Fruit fly (Drosophila melanogaster) whole organism, prepupa: Measurements from ENCODE around the gene CG12121.
A peak's percentile ranks its signal among the peaks of the same experiment; 100 is the strongest.

Experiments
- Blimp-1 ChIP-seq: fragments of 200-800 bp; sonication (Bioruptor generic); optimal IDR thresholded peaks from 3 replicates; lab custom pipeline; 2017; ENCODE audit warnings: missing biosample characterization, missing genetic modification characterization, mild to moderate bottlenecking, moderate library complexity, missing genetic modification reagents
- CG10631 ChIP-seq: fragments of 200-800 bp; sonication (Bioruptor generic); optimal IDR thresholded peaks from 2 replicates; lab custom pipeline; 2016; ENCODE audit warnings: missing biosample characterization, missing genetic modification characterization
- CG10669 ChIP-seq: fragments of 200-800 bp; sonication (Bioruptor generic); optimal IDR thresholded peaks from 3 replicates; lab custom pipeline; 2018; ENCODE audit warnings: missing biosample characterization, mild to moderate bottlenecking, missing genetic modification characterization, moderate library complexity
- CG11294 ChIP-seq: fragments of 200-800 bp; sonication (Bioruptor generic); IDR thresholded peaks from 2 replicates; pipeline ENCODE4 v1.3.6; 2022; ENCODE audit warnings: missing biosample characterization, missing genetic modification characterization
- CG11762 ChIP-seq: fragments of 200-800 bp; sonication (Bioruptor generic); optimal IDR thresholded peaks from 3 replicates; lab custom pipeline; 2016; ENCODE audit warnings: missing biosample characterization, missing genetic modification characterization; ENCODE audit not compliant: insufficient read depth
- CG11902 ChIP-seq: fragments of 200-800 bp; sonication (Bioruptor generic); optimal IDR thresholded peaks from 3 replicates; lab custom pipeline; 2016; ENCODE audit warnings: missing biosample characterization, missing genetic modification characterization
- CG15336 ChIP-seq: fragments of 200-800 bp; sonication (Bioruptor generic); IDR thresholded peaks from 2 replicates; pipeline ENCODE4 v1.3.6; 2022; ENCODE audit warnings: missing biosample characterization, missing genetic modification characterization
- CG1621 ChIP-seq: fragments of 200-800 bp; sonication (Bioruptor generic); optimal IDR thresholded peaks from 3 replicates; lab custom pipeline; 2018; ENCODE audit warnings: missing biosample characterization, mild to moderate bottlenecking, missing genetic modification characterization
- CG16779 ChIP-seq: fragments of 200-800 bp; sonication (Bioruptor generic); optimal IDR thresholded peaks from 3 replicates; lab custom pipeline; 2017; ENCODE audit warnings: missing biosample characterization, mild to moderate bottlenecking, missing genetic modification characterization
- CG3032 ChIP-seq: fragments of 200-800 bp; optimal IDR thresholded peaks from 2 replicates; lab custom pipeline; 2019; ENCODE audit warnings: missing biosample characterization, mild to moderate bottlenecking, missing genetic modification characterization, moderate library complexity
- CG31627 ChIP-seq: fragments of 200-800 bp; sonication (Bioruptor generic); optimal IDR thresholded peaks from 3 replicates; lab custom pipeline; 2016; ENCODE audit warnings: missing biosample characterization, missing genetic modification characterization
- CG32006 ChIP-seq: fragments of 200-800 bp; sonication (Bioruptor generic); optimal IDR thresholded peaks from 3 replicates; lab custom pipeline; 2017; ENCODE audit warnings: missing biosample characterization, mild to moderate bottlenecking, missing genetic modification characterization
- CG3919 ChIP-seq: fragments of 200-800 bp; sonication (Bioruptor generic); optimal IDR thresholded peaks from 3 replicates; lab custom pipeline; 2016; ENCODE audit warnings: missing biosample characterization, missing genetic modification characterization
- CG4318 ChIP-seq: fragments of 200-800 bp; sonication (Bioruptor generic); optimal IDR thresholded peaks from 3 replicates; lab custom pipeline; 2017; ENCODE audit warnings: missing biosample characterization, mild to moderate bottlenecking, missing genetic modification characterization
- CG6163 ChIP-seq: fragments of 200-800 bp; sonication (Bioruptor generic); IDR thresholded peaks from 3 replicates; pipeline ENCODE4 v1.3.6; 2022; ENCODE audit warnings: missing biosample characterization, missing genetic modification characterization
- CG6792 ChIP-seq: fragments of 200-800 bp; sonication (Bioruptor generic); optimal IDR thresholded peaks from 3 replicates; lab custom pipeline; 2016; ENCODE audit warnings: missing biosample characterization, missing genetic modification characterization
- CG6808 ChIP-seq: fragments of 200-800 bp; sonication (Bioruptor generic); optimal IDR thresholded peaks from 3 replicates; lab custom pipeline; 2017; ENCODE audit warnings: missing biosample characterization, missing genetic modification characterization, mild to moderate bottlenecking, moderate library complexity, missing genetic modification reagents
- CG6854 ChIP-seq: fragments of 200-800 bp; sonication (Bioruptor generic); optimal IDR thresholded peaks from 2 replicates; lab custom pipeline; 2017; ENCODE audit warnings: missing biosample characterization, mild to moderate bottlenecking, missing genetic modification characterization
- CG7368 ChIP-seq: fragments of 200-800 bp; sonication (Bioruptor generic); optimal IDR thresholded peaks from 3 replicates; lab custom pipeline; 2016; ENCODE audit warnings: missing biosample characterization, missing genetic modification characterization
- CG8119 ChIP-seq: fragments of 200-800 bp; sonication (Bioruptor generic); IDR thresholded peaks from 3 replicates; pipeline ENCODE4 v1.3.6; 2022; ENCODE audit warnings: missing biosample characterization, missing genetic modification characterization
- CG8319 ChIP-seq: fragments of 200-800 bp; sonication (Bioruptor generic); optimal IDR thresholded peaks from 3 replicates; lab custom pipeline; 2016; ENCODE audit warnings: missing biosample characterization, missing genetic modification characterization
- CG8632 ChIP-seq: fragments of 200-800 bp; sonication (Bioruptor generic); optimal IDR thresholded peaks from 3 replicates; lab custom pipeline; 2016; ENCODE audit warnings: missing biosample characterization, missing genetic modification characterization
- CG9139 ChIP-seq: fragments of 200-800 bp; sonication (Bioruptor generic); optimal IDR thresholded peaks from 3 replicates; lab custom pipeline; 2017; ENCODE audit warnings: missing biosample characterization, mild to moderate bottlenecking, missing genetic modification characterization
- Eip75B ChIP-seq: fragments of 200-800 bp; sonication (Bioruptor generic); optimal IDR thresholded peaks from 3 replicates; lab custom pipeline; 2016; ENCODE audit warnings: missing biosample characterization, missing genetic modification characterization
- Eip93F ChIP-seq: fragments of 200-800 bp; sonication (Bioruptor generic); optimal IDR thresholded peaks from 2 replicates; lab custom pipeline; 2016; ENCODE audit warnings: missing biosample characterization, mild to moderate bottlenecking, missing genetic modification characterization
- Ets21C ChIP-seq: fragments of 200-800 bp; sonication (Bioruptor generic); optimal IDR thresholded peaks from 3 replicates; lab custom pipeline; 2016; ENCODE audit warnings: missing biosample characterization, missing genetic modification characterization
- Ets96B ChIP-seq: fragments of 200-800 bp; optimal IDR thresholded peaks from 2 replicates; lab custom pipeline; 2019; ENCODE audit warnings: missing biosample characterization, mild to moderate bottlenecking, missing genetic modification characterization, moderate library complexity
- Gug ChIP-seq: fragments of 200-800 bp; sonication (Bioruptor generic); IDR thresholded peaks from 2 replicates; pipeline ENCODE4 v1.3.6; 2022; ENCODE audit warnings: missing biosample characterization, missing genetic modification characterization
- Hr38 ChIP-seq: sonication (Bioruptor generic); optimal IDR thresholded peaks from 2 replicates; lab custom pipeline; 2016; ENCODE audit warnings: missing biosample characterization, missing genetic modification characterization
- Hr39 ChIP-seq: fragments of 200-800 bp; sonication (Bioruptor generic); optimal IDR thresholded peaks from 2 replicates; lab custom pipeline; 2016; ENCODE audit warnings: missing biosample characterization, missing genetic modification characterization
- Lpt ChIP-seq: fragments of 200-800 bp; sonication (Bioruptor generic); optimal IDR thresholded peaks from 3 replicates; lab custom pipeline; 2016; ENCODE audit warnings: missing biosample characterization, missing genetic modification characterization
- Met ChIP-seq: fragments of 200-800 bp; sonication (Bioruptor generic); optimal IDR thresholded peaks from 3 replicates; lab custom pipeline; 2016; ENCODE audit warnings: missing biosample characterization, missing genetic modification characterization
- OdsH ChIP-seq: fragments of 200-800 bp; sonication (Bioruptor generic); optimal IDR thresholded peaks from 3 replicates; lab custom pipeline; 2016; ENCODE audit warnings: missing biosample characterization, missing genetic modification characterization
- Smox ChIP-seq: fragments of 200-800 bp; sonication (Bioruptor generic); optimal IDR thresholded peaks from 3 replicates; lab custom pipeline; 2016; ENCODE audit warnings: missing biosample characterization, missing genetic modification characterization
- Sox14 ChIP-seq: fragments of 200-800 bp; sonication (Bioruptor generic); optimal IDR thresholded peaks from 3 replicates; lab custom pipeline; 2016; ENCODE audit warnings: missing biosample characterization, missing genetic modification characterization
- Sox15 ChIP-seq: fragments of 200-800 bp; sonication (Bioruptor generic); optimal IDR thresholded peaks from 3 replicates; lab custom pipeline; 2016; ENCODE audit warnings: missing biosample characterization, missing genetic modification characterization
- achi ChIP-seq: fragments of 200-800 bp; sonication (Bioruptor generic); optimal IDR thresholded peaks from 3 replicates; lab custom pipeline; 2016; ENCODE audit warnings: missing biosample characterization, missing genetic modification characterization
- cyc ChIP-seq: fragments of 200-800 bp; sonication (Bioruptor generic); optimal IDR thresholded peaks from 3 replicates; lab custom pipeline; 2016; ENCODE audit warnings: missing biosample characterization, missing genetic modification characterization
- eg ChIP-seq: fragments of 200-800 bp; sonication (Bioruptor generic); IDR thresholded peaks from 3 replicates; pipeline ENCODE4 v1.3.6; 2022; ENCODE audit warnings: missing biosample characterization, missing genetic modification characterization
- esn ChIP-seq: fragments of 200-800 bp; sonication (Bioruptor generic); optimal IDR thresholded peaks from 2 replicates; lab custom pipeline; 2016; ENCODE audit warnings: missing biosample characterization, mild to moderate bottlenecking, missing genetic modification characterization, moderate library complexity
- fd59A ChIP-seq: fragments of 200-800 bp; sonication (Bioruptor generic); optimal IDR thresholded peaks from 2 replicates; lab custom pipeline; 2017; ENCODE audit warnings: missing biosample characterization, mild to moderate bottlenecking, missing genetic modification characterization, missing genetic modification reagents
- fd85E ChIP-seq: fragments of 200-800 bp; sonication (Bioruptor generic); optimal IDR thresholded peaks from 3 replicates; lab custom pipeline; 2016; ENCODE audit warnings: missing biosample characterization, missing genetic modification characterization
- net ChIP-seq: fragments of 200-800 bp; sonication (Bioruptor generic); optimal IDR thresholded peaks from 3 replicates; lab custom pipeline; 2016; ENCODE audit warnings: missing biosample characterization, missing genetic modification characterization
- salr ChIP-seq, 2 experiments: fragments of 200-800 bp; sonication (Bioruptor generic); optimal IDR thresholded peaks; 3 replicates each; lab custom pipeline; 2016 to 2018; ENCODE audit warnings: missing biosample characterization in 2 of 2, missing genetic modification characterization in 2 of 2, mild to moderate bottlenecking in 1 of 2
- spab ChIP-seq: fragments of 200-800 bp; sonication (Bioruptor generic); optimal IDR thresholded peaks from 2 replicates; lab custom pipeline; 2017; ENCODE audit warnings: missing biosample characterization, mild to moderate bottlenecking, missing genetic modification characterization, missing genetic modification reagents
- svp ChIP-seq: fragments of 200-800 bp; sonication (Bioruptor generic); peaks from one replicate; lab custom pipeline; 2016; ENCODE audit warnings: missing biosample characterization, missing genetic modification characterization
- topi ChIP-seq: fragments of 200-800 bp; sonication (Bioruptor generic); optimal IDR thresholded peaks from 3 replicates; lab custom pipeline; 2016; ENCODE audit warnings: missing biosample characterization, missing genetic modification characterization

The CG12121 gene

dm6 chrX:9251212-9251877 lies 19.2 kb upstream of the CG12121 start (continued):
- TF ChIP-seq Sox15 (peak; percentile 52), spab (GFP tag; lab: Kevin White, UChicago) (peak; percentile 31), eg (GFP tag; lab: Robert Waterston, UW) (peak; percentile 67), CG8319 (GFP tag; lab: Kevin White, UChicago) (peak; percentile 20), CG1621 (peak; percentile 56), CG15336 (GFP tag; lab: Robert Waterston, UW) (peak; percentile 52), topi (GFP tag; lab: Kevin White, UChicago) (peak; percentile 72), Hr39 (peak; percentile 74), OdsH (GFP tag; lab: Kevin White, UChicago) (peak; percentile 63), CG3032 (tag; lab: Kevin White, UChicago) (peak; percentile 60), Blimp-1 (GFP tag; lab: Kevin White, UChicago) (peak; percentile 10), CG10669 (GFP tag; lab: Kevin White, UChicago) (peak; percentile 68), CG9139 (GFP tag; lab: Kevin White, UChicago) (no peak), CG31627 (GFP tag; lab: Kevin White, UChicago) (peak; percentile 67), Eip93F (GFP tag; lab: Kevin White, UChicago) (no peak)

dm6 chrX:9250161-9250831 lies 18.1 kb upstream of the CG12121 start, which contains the start of gene CG17754:
TSS of gene CG17754 (plus strand) at chrX:9250420.
- TF ChIP-seq CG11762 (GFP tag; lab: Kevin White, UChicago), result no peak
- no peak for TF ChIP-seq Sox15
- no peak for TF ChIP-seq CG4318 (GFP tag; lab: Kevin White, UChicago)
- TF ChIP-seq CG7368 (GFP tag; lab: Kevin White, UChicago), result no peak
- TF ChIP-seq CG3919 (GFP tag; lab: Kevin White, UChicago), result peak; percentile 56
- peak; percentile 14 for TF ChIP-seq net (GFP tag; lab: Kevin White, UChicago)
- TF ChIP-seq achi (GFP tag; lab: Kevin White, UChicago), result peak; percentile 6
- no peak for TF ChIP-seq CG1621
- TF ChIP-seq Eip75B (GFP tag; lab: Kevin White, UChicago), result no peak
- TF ChIP-seq spab (GFP tag; lab: Kevin White, UChicago), result no peak
- no peak for TF ChIP-seq fd85E
- peak; percentile 54 for TF ChIP-seq Sox14 (GFP tag; lab: Kevin White, UChicago)
- no peak for TF ChIP-seq Blimp-1 (GFP tag; lab: Kevin White, UChicago)
- TF ChIP-seq esn (GFP tag; lab: Kevin White, UChicago), result peak; percentile 5
- TF ChIP-seq Gug (GFP tag; lab: Robert Waterston, UW), result no peak
- TF ChIP-seq CG8632 (GFP tag; lab: Kevin White, UChicago), result no peak
- no peak for TF ChIP-seq Hr38
- no peak for TF ChIP-seq Ets21C
- TF ChIP-seq CG6163, result peak; percentile 56; the same call in 1 of the 3 replicates
- TF ChIP-seq eg (GFP tag; lab: Robert Waterston, UW), result peak; percentile 57; the same call in 2 of the 3 replicates
- no peak for TF ChIP-seq CG6792 (GFP tag; lab: Kevin White, UChicago)
- no peak for TF ChIP-seq CG8119
- TF ChIP-seq CG32006 (GFP tag; lab: Kevin White, UChicago), result no peak
- TF ChIP-seq svp (GFP tag; lab: Kevin White, UChicago), result peak; percentile 49
- TF ChIP-seq CG6854 (GFP tag; lab: Kevin White, UChicago), result peak; percentile 43
- no peak for TF ChIP-seq CG16779
- no peak for TF ChIP-seq Lpt (GFP tag; lab: Kevin White, UChicago)
- TF ChIP-seq CG6808 (GFP tag; lab: Kevin White, UChicago), result no peak
- peak; percentile 37; the same call in 1 of the 2 replicates for TF ChIP-seq CG15336 (GFP tag; lab: Robert Waterston, UW)
- TF ChIP-seq CG10669 (GFP tag; lab: Kevin White, UChicago), result no peak
- TF ChIP-seq CG11902 (GFP tag; lab: Kevin White, UChicago), result no peak
- TF ChIP-seq cyc, result no peak
- no peak for TF ChIP-seq Smox (GFP tag; lab: Kevin White, UChicago)
- TF ChIP-seq CG10631 (GFP tag; lab: Kevin White, UChicago), result no peak
- no peak for TF ChIP-seq Ets96B
- TF ChIP-seq CG9139 (GFP tag; lab: Kevin White, UChicago), result peak; percentile 26
- TF ChIP-seq CG31627 (GFP tag; lab: Kevin White, UChicago), result no peak
- TF ChIP-seq topi (GFP tag; lab: Kevin White, UChicago), result peak; percentile 20
- peak; percentile 38 for TF ChIP-seq Met (GFP tag; lab: Kevin White, UChicago)
- no peak for TF ChIP-seq CG11294
- TF ChIP-seq salr (GFP tag; optimal IDR thresholded peaks at IDR 0.05; lab: Kevin White, UChicago), result no peak
- TF ChIP-seq fd59A (GFP tag; lab: Kevin White, UChicago), result no peak
